Fruit fly (Drosophila melanogaster) whole organism, wandering third instar larva: Measurements from ENCODE around the gene RpL37-1.
A peak's percentile ranks its signal among the peaks of the same experiment; 100 is the strongest.

Source experiments
- CG9705 ChIP-seq: fragments of 200-800 bp; sonication (Bioruptor generic); optimal IDR thresholded peaks from 2 replicates; lab custom pipeline; 2018; ENCODE audit warnings: missing biosample characterization, mild to moderate bottlenecking, missing genetic modification characterization
- CrebA ChIP-seq: fragments of 200-800 bp; sonication (Bioruptor generic); optimal IDR thresholded peaks from 2 replicates; lab custom pipeline; 2016; ENCODE audit warnings: missing biosample characterization, mild to moderate bottlenecking, missing genetic modification characterization, borderline replicate concordance
- Dfd ChIP-seq: fragments of >200 bp; optimal IDR thresholded peaks from 2 replicates; lab custom pipeline; 2017; ENCODE audit warnings: missing biosample characterization, missing genetic modification characterization
- Dif ChIP-seq: fragments of 200-275, 200-300 bp; sonication (Bioruptor generic); optimal IDR thresholded peaks from 2 replicates; lab custom pipeline; 2018; ENCODE audit warnings: missing biosample characterization, missing genetic modification characterization; ENCODE audit not compliant: partially characterized antibody
- GATAd ChIP-seq: sonication (Bioruptor generic); optimal IDR thresholded peaks from 2 replicates; lab custom pipeline; 2016; ENCODE audit warnings: missing biosample characterization, missing genetic modification characterization
- HLH106 ChIP-seq: fragments of 200-800 bp; optimal IDR thresholded peaks from 3 replicates; lab custom pipeline; 2019; ENCODE audit warnings: missing biosample characterization, mild to moderate bottlenecking, missing genetic modification characterization, moderate library complexity
- Hnf4 ChIP-seq: fragments of 200-800 bp; sonication (Bioruptor generic); optimal IDR thresholded peaks from 2 replicates; lab custom pipeline; 2016; ENCODE audit warnings: missing biosample characterization, mild to moderate bottlenecking, missing genetic modification characterization
- Hr78 ChIP-seq: fragments of >200 bp; optimal IDR thresholded peaks from 2 replicates; lab custom pipeline; 2017; ENCODE audit warnings: missing biosample characterization, missing genetic modification characterization
- Hr83 ChIP-seq: fragments of 200-300 bp; sonication (Bioruptor generic); optimal IDR thresholded peaks from 2 replicates; lab custom pipeline; 2016; ENCODE audit warnings: missing biosample characterization, mild to moderate bottlenecking, missing genetic modification characterization, moderate library complexity; ENCODE audit not compliant: poor library complexity, severe bottlenecking
- Jra ChIP-seq: sonication (Bioruptor generic); optimal IDR thresholded peaks from 2 replicates; lab custom pipeline; 2016; ENCODE audit warnings: missing biosample characterization, missing genetic modification characterization
- Mio ChIP-seq: sonication (Bioruptor generic); optimal IDR thresholded peaks from 2 replicates; lab custom pipeline; 2016; ENCODE audit warnings: missing biosample characterization, missing genetic modification characterization
- Myc ChIP-seq: fragments of >200 bp; optimal IDR thresholded peaks from 2 replicates; lab custom pipeline; 2017
- N ChIP-seq: fragments of >200 bp; optimal IDR thresholded peaks from 2 replicates; lab custom pipeline; 2018; ENCODE audit warnings: missing biosample characterization, missing external identifiers, missing genetic modification characterization
- Rel ChIP-seq, 2 experiments: fragments of 200-800 bp; sonication (Bioruptor generic) in 1 of 2; optimal IDR thresholded peaks; 2 replicates in 1 of 2; 3 replicates in 1 of 2; lab custom pipeline; 2016 to 2019; ENCODE audit warnings: mild to moderate bottlenecking in 2 of 2, missing biosample characterization in 2 of 2, missing genetic modification characterization in 2 of 2, moderate library complexity in 1 of 2
- Sp1 ChIP-seq: fragments of 200-800 bp; sonication (Bioruptor generic); optimal IDR thresholded peaks from 3 replicates; lab custom pipeline; 2019; ENCODE audit warnings: missing biosample characterization, mild to moderate bottlenecking, missing genetic modification characterization, moderate library complexity
- Vsx2 ChIP-seq: fragments of 200-300, 225-300 bp; sonication (Bioruptor generic); optimal IDR thresholded peaks from 2 replicates; lab custom pipeline; 2018; ENCODE audit warnings: missing biosample characterization, missing genetic modification characterization; ENCODE audit not compliant: partially characterized antibody
- br ChIP-seq: fragments of 200-800 bp; sonication (Bioruptor generic); optimal IDR thresholded peaks from 2 replicates; lab custom pipeline; 2016; ENCODE audit warnings: missing biosample characterization, missing genetic modification characterization
- brk ChIP-seq: fragments of 200-800 bp; sonication (Bioruptor generic); optimal IDR thresholded peaks from 2 replicates; lab custom pipeline; 2016; ENCODE audit warnings: missing biosample characterization, mild to moderate bottlenecking, missing genetic modification characterization
- dl ChIP-seq, 2 experiments: fragments of 175-275, 200-275 bp in 1 of 2; fragments of 200-275 bp in 1 of 2; sonication (Bioruptor generic); optimal IDR thresholded peaks; lab custom pipeline; 2018; ENCODE audit warnings: mild to moderate bottlenecking in 2 of 2, missing biosample characterization in 2 of 2, missing genetic modification characterization in 2 of 2, moderate library complexity in 2 of 2; ENCODE audit not compliant: partially characterized antibody in 2 of 2, insufficient read depth in 1 of 2
- dmrt93B ChIP-seq: fragments of 200-800 bp; sonication (Bioruptor generic); optimal IDR thresholded peaks from 2 replicates; lab custom pipeline; 2018; ENCODE audit warnings: missing biosample characterization, mild to moderate bottlenecking, missing genetic modification characterization
- dsf ChIP-seq: sonication (Bioruptor generic); optimal IDR thresholded peaks from 2 replicates; lab custom pipeline; 2016; ENCODE audit warnings: missing biosample characterization, missing genetic modification characterization, borderline replicate concordance
- ey ChIP-seq: fragments of 200-800 bp; sonication (Bioruptor generic); optimal IDR thresholded peaks from 2 replicates; lab custom pipeline; 2016; ENCODE audit warnings: missing biosample characterization, missing genetic modification characterization
- foxo ChIP-seq, 2 experiments: fragments of 200-800 bp; sonication (Bioruptor generic); optimal IDR thresholded peaks; 2 replicates in 1 of 2; 3 replicates in 1 of 2; lab custom pipeline; 2016 to 2017; ENCODE audit warnings: missing biosample characterization in 2 of 2, missing genetic modification characterization in 2 of 2
- fru ChIP-seq: fragments of 200-800 bp; sonication (Bioruptor generic); optimal IDR thresholded peaks from 3 replicates; lab custom pipeline; 2016; ENCODE audit warnings: missing biosample characterization, mild to moderate bottlenecking, missing genetic modification characterization
- jim ChIP-seq: fragments of 175-275, 200-325 bp; sonication (Bioruptor generic); optimal IDR thresholded peaks from 2 replicates; lab custom pipeline; 2016; ENCODE audit warnings: missing biosample characterization, mild to moderate bottlenecking, missing genetic modification characterization
- lola ChIP-seq: fragments of >200 bp; optimal IDR thresholded peaks from 2 replicates; lab custom pipeline; 2017; ENCODE audit warnings: missing biosample characterization, missing genetic modification characterization
- psq ChIP-seq: fragments of 200-800 bp; sonication (Bioruptor generic); optimal IDR thresholded peaks from 3 replicates; lab custom pipeline; 2017; ENCODE audit warnings: missing biosample characterization, mild to moderate bottlenecking, missing genetic modification characterization, moderate library complexity
- rgr ChIP-seq: fragments of 200-800 bp; sonication (Bioruptor generic); optimal IDR thresholded peaks from 3 replicates; lab custom pipeline; 2016; ENCODE audit warnings: missing biosample characterization, mild to moderate bottlenecking, missing genetic modification characterization
- tai ChIP-seq: sonication (Bioruptor generic); optimal IDR thresholded peaks from 2 replicates; lab custom pipeline; 2016; ENCODE audit warnings: missing biosample characterization, missing genetic modification characterization
- woc ChIP-seq: sonication (Bioruptor generic); optimal IDR thresholded peaks from 2 replicates; lab custom pipeline; 2016; ENCODE audit warnings: missing biosample characterization, mild to moderate bottlenecking, missing genetic modification characterization

Gene RpL37-1

dm6 chrX:15111888-15112287, 27.3 kb downstream of the RpL37-1 start:
- TF ChIP-seq lola (GFP tag; lab: Kevin White, UChicago), result no peak
- TF ChIP-seq GATAd (GFP tag; lab: Kevin White, UChicago), result no peak
- TF ChIP-seq Jra (GFP tag; lab: Kevin White, UChicago), result no peak
- TF ChIP-seq Myc (lab: Kevin White, UChicago), result no peak
- TF ChIP-seq Dif (GFP tag; lab: Kevin White, UChicago), result no peak
- TF ChIP-seq jim (GFP tag; lab: Kevin White, UChicago), result no peak
- TF ChIP-seq Dfd (GFP tag; lab: Kevin White, UChicago), result peak; percentile 98
- no peak for TF ChIP-seq brk

dm6 chrX:15095942-15096341, 43.2 kb downstream of the RpL37-1 start, which contains the start of gene CG9072:
Gene CG9072 (minus strand): TSS chrX:15096042.
- TF ChIP-seq Hr78 (GFP tag; lab: Kevin White, UChicago) (no peak), brk (no peak), dsf (no peak), tai (GFP tag; lab: Kevin White, UChicago) (no peak), ey (GFP tag; lab: Kevin White, UChicago) (no peak), Dif (GFP tag; lab: Kevin White, UChicago) (no peak), Myc (lab: Kevin White, UChicago) (no peak), dl (GFP tag; optimal IDR thresholded peaks at IDR 0.05; lab: Kevin White, UChicago; ENCODE audit: insufficient read depth in 1 of 2, partially characterized antibody in 2 of 2) (no peak), dmrt93B (GFP tag; lab: Kevin White, UChicago) (no peak), woc (no peak), Hnf4 (no peak), Jra (GFP tag; lab: Kevin White, UChicago) (no peak)
- TF ChIP-seq, all 38 proteins: peak for 0

dm6 chrX:15091159-15091558, 48.0 kb downstream of the RpL37-1 start:
- TF ChIP-seq brk (no peak), Vsx2 (GFP tag; lab: Kevin White, UChicago) (peak; percentile 82), Dfd (GFP tag; lab: Kevin White, UChicago) (no peak), Mio (GFP tag; lab: Kevin White, UChicago) (no peak), rgr (GFP tag; lab: Kevin White, UChicago) (no peak), Rel (GFP tag; optimal IDR thresholded peaks at IDR 0.05; lab: Kevin White, UChicago) (no peak), Rel (tag; optimal IDR thresholded peaks at IDR 0.05; lab: Kevin White, UChicago) (no peak)
- TF ChIP-seq, all 38 proteins: peak for 1

dm6 chrX:15090371-15090770, 48.8 kb downstream of the RpL37-1 start:
- no peak for TF ChIP-seq foxo (GFP tag; optimal IDR thresholded peaks at IDR 0.05; lab: Kevin White, UChicago)
- TF ChIP-seq HLH106 (tag; lab: Kevin White, UChicago), result peak; percentile 30
- TF ChIP-seq fru (GFP tag; lab: Kevin White, UChicago), result peak; percentile 27
- no peak for TF ChIP-seq Sp1 (GFP tag; lab: Kevin White, UChicago)
- no peak for TF ChIP-seq CrebA (GFP tag; lab: Kevin White, UChicago)

- TF ChIP-seq GATAd (GFP tag; lab: Kevin White, UChicago) (no peak), Myc (lab: Kevin White, UChicago) (no peak), Dfd (GFP tag; lab: Kevin White, UChicago) (no peak), Hnf4 (no peak), dl (GFP tag; optimal IDR thresholded peaks at IDR 0.05; lab: Kevin White, UChicago; ENCODE audit: insufficient read depth in 1 of 2, partially characterized antibody in 2 of 2) (no peak), Vsx2 (GFP tag; lab: Kevin White, UChicago) (no peak), brk (no peak), Hr78 (GFP tag; lab: Kevin White, UChicago) (no peak), Hr83 (GFP tag; lab: Kevin White, UChicago) (no peak), lola (GFP tag; lab: Kevin White, UChicago) (no peak), br (GFP tag; lab: Kevin White, UChicago) (no peak), N (no peak), foxo (GFP tag; optimal IDR thresholded peaks at IDR 0.05; lab: Kevin White, UChicago) (no peak), CG9705 (no peak), Mio (GFP tag; lab: Kevin White, UChicago) (no peak), Sp1 (GFP tag; lab: Kevin White, UChicago) (no peak), ey (GFP tag; lab: Kevin White, UChicago) (no peak), psq (GFP tag; lab: Kevin White, UChicago) (no peak), rgr (GFP tag; lab: Kevin White, UChicago) (no peak)
Observed at dm6 chrX:15089146-15089698, 49.9 kb downstream of the RpL37-1 start, which contains the start of gene Rab3-GEF. Gene Rab3-GEF (plus strand): TSS chrX:15089682.
